Fruit fly (Drosophila melanogaster) S2 (cell line): ENCODE data around the gene Ask1.

Experiments used
- CG8478 ChIP-seq: fragments of >200 bp; optimal IDR thresholded peaks from 2 replicates; lab custom pipeline; 2018
- CTCF ChIP-seq, 2 experiments: fragments of >200 bp; optimal IDR thresholded peaks; 2 replicates each; lab custom pipeline; 2018

Gene Ask1

DNA sequence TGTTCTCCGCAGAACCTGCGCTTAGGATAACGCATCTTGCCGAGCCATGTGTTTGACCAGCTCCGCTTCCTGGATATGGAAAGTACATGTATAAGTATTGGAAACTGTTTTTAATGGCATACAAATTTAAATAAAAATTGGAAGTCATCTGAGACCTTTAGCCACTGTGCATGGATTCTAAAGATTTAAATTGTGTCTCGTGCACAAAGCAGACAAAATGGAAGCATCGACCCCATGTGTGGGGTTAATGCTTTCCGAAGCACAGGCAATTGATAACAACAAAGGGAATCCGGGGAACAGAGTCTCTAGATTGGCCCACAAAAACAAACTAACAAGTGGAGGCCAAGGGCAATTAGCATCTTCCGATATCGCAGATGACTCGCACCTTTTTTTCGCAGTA is 22.2 kb downstream of the Ask1 start:
- TF ChIP-seq CTCF (optimal IDR thresholded peaks at IDR 0.05; lab: Kevin White, UChicago), result no peak
- no peak for TF ChIP-seq CG8478 (lab: Kevin White, UChicago)

DNA sequence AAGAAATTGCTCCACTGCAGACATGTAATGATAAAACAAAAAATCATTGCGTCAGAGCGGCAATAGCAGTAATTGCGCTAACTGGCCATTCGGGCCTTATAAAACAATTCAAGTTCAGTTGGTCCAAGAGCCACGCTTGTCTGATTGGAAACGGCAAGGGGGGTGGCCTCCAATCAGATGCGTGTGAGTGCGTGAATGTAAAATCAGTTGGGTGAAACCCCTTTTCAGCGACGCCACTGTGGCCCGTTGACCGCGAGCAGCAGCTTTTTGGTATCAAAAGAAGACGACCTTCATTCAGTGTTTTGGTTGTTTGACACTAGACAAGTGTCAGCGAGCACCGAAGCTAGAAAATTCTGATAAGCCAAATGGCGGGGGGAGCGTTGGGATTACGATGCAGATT is 22.8 kb downstream of the Ask1 start:
- TF ChIP-seq CTCF (optimal IDR thresholded peaks at IDR 0.05; lab: Kevin White, UChicago) (no peak), CG8478 (lab: Kevin White, UChicago) (no peak)

DNA sequence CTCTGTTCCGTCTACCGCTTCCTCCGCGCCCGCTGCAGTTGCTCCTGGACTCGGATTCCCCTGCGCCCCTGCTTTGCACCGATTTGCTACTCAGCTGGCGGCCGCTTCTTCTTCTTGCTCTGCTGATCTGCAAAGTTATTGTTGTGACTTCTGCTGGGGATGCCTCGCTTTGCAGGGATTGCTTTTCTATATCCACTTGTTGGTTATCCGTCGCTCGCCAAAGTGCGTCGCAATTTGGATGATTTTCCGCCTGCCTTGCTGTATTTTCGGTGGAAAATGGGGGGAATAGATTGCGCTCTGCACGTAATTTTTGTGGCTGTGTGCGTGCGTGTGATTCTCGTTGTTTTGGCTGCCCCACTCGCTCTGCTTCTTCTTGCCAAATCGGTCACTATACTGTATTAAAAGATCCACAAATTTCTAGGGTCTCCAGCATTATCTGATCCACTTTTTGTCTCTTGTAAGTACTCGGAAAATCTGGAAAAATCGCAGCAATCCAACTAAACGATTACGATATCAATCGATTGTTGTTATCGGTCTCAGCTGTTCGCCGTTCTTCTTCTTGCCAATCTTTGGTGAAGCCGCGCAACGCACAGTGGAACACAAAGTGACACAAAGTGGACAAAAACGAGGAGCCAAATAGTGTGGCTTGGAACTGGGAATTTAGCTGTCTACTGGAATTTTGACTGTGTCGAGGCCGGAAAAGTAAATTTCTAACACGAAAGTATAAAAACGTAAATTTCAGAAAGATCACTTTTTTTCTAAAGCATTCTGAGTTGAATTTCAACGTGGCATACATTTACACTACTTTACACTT is 23.6 kb downstream of the Ask1 start, which contains the start of gene ClpX:
TSS of gene ClpX (minus strand) at position 764 of the 814 bp plus-strand sequence.
- TF ChIP-seq CTCF (optimal IDR thresholded peaks at IDR 0.05; lab: Kevin White, UChicago), result no peak
- no peak for TF ChIP-seq CG8478 (lab: Kevin White, UChicago)

DNA sequence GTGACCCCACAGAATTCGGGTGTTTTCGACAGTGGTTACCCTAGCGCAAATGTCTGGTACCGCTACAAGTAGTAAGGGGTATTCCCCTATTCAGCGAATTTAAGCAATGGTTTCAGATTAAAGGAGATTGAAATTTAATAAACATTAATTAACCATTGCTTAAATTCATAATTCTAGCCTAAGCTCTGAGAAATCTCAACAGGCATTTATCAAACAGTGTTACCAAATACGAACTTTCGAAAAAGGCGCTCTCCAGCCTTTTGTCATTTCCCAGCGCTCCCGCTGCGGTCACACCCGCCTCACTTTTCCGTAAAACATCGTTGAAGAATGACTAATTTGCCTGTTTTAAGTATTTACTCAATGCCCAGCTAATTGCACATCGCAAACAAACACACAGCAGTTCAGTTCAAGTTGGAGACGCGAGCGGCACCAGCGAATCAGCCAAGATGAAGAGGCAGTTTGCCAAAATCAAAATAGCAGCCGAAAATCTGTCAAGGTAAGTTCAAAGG is 25.4 kb downstream of the Ask1 start, which contains the start of the genes Surf6 and RhoGAP92B:
TSS of gene Surf6 (minus strand) at position 4 of the 509 bp plus-strand sequence.
TSS of gene RhoGAP92B (plus strand) at position 300 of the 509 bp plus-strand sequence.
- TF ChIP-seq CG8478 (lab: Kevin White, UChicago) (no peak), CTCF (optimal IDR thresholded peaks at IDR 0.05; lab: Kevin White, UChicago) (peak in 1 of 2 experiments; percentile 9)

DNA sequence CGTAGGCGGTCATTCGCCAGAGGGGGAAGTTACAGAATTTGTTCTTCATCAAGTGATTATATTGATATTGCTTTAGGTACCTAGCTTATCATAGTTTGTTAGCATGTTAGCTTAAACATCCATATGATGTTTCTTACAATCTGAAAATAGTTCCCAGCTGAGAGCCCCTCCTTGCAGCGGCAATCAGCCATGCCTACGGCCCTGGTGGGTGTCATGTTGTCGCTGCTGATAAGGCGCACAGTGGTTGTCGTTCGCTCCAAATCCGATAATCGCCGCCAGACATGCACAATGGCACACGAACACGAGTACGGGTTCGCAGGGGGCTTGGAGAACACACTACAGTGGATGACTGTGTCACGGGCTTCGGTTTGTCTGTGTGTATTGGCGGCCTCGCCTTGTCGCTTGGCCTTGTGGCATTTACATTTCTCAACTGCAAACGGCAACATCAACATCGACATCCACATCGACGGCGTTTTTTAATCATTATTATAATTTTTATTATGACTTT is 26.5 kb downstream of the Ask1 start:
- TF ChIP-seq CG8478 (lab: Kevin White, UChicago) (no peak), CTCF (optimal IDR thresholded peaks at IDR 0.05; lab: Kevin White, UChicago) (no peak)

DNA sequence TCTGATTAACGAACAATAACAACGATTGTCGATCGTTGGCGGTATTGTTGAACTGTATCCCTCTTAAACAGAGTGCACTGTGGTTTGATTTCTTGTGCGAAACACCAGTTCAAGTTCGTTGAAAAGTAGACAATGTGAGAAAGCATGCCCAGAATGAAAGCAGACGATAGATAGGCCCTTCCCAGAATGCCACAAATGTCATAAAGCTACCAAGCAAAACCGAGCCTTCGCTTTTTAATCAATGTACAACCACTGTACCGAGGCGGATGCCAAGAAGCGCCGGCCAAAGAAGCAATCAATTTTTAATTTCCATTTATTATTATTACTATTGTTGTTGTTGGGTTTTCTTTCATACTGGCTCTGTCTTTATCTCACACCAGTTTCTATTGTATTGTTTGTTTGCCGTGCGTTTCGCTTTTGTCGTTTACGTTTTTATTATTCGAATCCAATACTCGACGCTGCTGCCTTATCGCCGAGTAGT is 29.4 kb downstream of the Ask1 start:
- no peak for TF ChIP-seq CG8478 (lab: Kevin White, UChicago)
- no peak for TF ChIP-seq CTCF (optimal IDR thresholded peaks at IDR 0.05; lab: Kevin White, UChicago)

DNA sequence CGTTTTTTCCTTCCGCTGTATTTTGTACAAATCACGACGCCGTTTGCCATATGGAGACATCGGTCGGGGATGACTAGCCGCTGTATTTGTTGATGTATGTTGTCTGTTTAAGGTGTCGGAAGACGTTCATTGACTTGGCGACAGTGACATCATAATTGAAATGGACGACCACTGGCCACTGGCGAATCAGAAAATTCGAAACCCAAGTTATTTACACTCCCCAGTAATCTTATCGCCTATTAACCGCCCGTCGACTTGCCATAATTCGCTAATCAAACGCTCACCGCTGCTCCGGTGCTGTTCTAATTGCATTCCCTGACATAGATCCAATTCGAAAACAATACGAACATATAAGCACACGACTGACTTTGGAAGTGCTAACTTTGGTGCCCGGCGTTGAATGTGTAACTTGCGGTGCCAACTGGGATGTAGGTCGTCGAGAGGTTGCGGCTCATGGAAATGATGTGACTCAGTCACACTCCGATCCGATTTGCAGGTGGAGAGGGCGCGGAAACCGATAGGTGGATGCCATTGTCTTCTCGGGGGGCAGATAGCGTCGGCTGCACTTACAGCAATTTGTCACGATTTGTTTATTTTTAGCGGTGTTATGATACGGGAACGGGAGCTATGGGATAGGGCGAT is 30.1 kb downstream of the Ask1 start:
- TF ChIP-seq CTCF (optimal IDR thresholded peaks at IDR 0.05; lab: Kevin White, UChicago) (no peak), CG8478 (lab: Kevin White, UChicago) (no peak)

DNA sequence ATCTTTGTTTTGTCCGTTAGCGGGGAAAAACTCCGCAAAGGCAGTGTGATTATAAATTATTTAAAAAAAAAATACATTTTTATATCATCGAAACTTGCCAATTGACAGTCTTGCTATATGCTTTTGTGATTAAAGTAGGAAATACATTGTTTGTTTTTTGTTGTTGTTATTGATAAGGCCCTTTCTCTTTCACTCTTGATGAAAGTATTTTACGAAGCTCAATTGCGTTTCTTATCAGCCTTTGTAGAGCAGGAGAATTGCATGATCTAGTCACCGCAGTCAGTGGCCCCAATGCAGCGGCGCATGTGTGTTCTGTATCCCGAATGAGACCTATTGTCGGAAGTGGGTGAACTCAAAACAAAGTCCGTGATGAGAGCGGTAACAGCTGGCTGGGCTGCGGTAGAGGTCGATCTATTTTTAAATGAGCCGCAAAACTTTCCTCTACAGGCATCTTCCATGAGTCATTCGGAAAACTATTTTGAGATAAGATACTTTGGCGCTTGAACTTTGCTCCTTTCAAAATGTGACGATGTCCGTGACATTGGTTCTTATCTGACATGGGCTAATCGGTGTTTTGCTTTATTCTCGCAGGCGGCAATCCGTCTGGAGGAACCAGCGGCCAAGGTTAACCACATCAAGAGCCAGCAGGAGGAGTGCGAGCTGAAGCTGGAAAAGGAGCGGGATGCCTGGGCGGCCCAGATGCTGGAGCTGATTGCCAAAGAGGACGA is 30.9 kb downstream of the Ask1 start:
- TF ChIP-seq CG8478 (lab: Kevin White, UChicago), result no peak
- TF ChIP-seq CTCF (optimal IDR thresholded peaks at IDR 0.05; lab: Kevin White, UChicago), result no peak

DNA sequence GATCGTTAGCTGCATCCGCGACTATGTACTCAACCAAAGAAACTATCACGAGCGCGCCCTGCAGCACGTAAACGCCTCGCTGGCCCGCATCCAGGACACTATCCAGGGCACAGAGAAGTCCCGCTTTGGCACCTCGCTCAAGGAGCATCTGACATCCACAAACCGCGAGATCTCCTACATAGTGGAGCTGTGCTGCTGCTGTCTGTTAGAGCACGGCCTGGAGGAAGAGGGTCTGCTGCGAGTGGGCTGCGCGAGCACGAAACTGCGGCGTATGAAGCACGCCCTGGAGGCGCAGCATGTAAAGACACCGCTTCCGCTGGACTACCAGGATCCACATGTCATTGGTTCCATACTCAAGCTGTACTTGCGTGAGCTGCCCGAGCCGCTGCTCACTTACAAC is 31.5 kb downstream of the Ask1 start:
- TF ChIP-seq CG8478 (lab: Kevin White, UChicago) (no peak), CTCF (optimal IDR thresholded peaks at IDR 0.05; lab: Kevin White, UChicago) (no peak)

DNA sequence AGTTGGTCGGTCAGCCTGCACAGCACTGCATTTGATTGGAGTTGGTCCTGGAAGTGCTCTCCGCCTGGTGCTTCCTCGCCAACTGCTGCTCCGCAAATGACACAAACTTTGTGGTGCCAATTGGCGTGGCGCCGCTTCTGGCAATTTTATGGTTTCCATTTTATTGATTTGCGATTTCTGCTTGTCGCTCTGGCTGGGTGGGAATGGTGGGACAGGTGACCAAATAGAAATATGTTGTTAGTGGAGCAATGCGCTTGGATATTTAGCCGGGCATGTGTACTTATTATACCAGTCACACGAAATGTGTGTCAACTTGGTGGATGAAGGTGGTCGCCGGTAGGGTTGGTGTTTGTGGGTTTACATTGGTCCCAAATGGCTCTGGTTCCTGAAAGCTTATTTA is 35.8 kb downstream of the Ask1 start, which contains the start of the genes Xport-A and Xport-B:
TSS of gene Xport-A (minus strand) at position 101 of the 400 bp plus-strand sequence.
TSS of gene Xport-B (minus strand) at position 101 of the 400 bp plus-strand sequence.
- TF ChIP-seq CTCF (optimal IDR thresholded peaks at IDR 0.05; lab: Kevin White, UChicago) (no peak), CG8478 (lab: Kevin White, UChicago) (no peak)

DNA sequence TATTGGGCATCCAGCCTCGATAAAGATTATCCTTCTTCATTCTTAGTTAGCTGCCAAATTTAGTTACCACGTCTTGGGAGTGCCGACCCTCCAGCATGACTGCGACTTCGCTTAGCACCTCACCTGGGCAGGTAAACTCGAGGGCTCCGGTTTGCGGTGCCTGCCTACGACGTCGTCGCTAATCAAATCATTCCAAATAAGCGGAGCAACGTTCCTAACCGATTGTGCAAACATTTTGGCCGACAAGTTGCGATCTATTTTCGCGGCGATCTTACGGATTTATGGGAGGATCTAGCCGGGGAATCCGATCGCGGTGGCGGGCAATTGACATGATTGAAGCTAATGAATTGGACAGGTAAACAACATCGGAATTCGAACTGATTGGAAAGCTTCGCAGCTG is 38.2 kb downstream of the Ask1 start, which contains the start of gene CG4465:
TSS of gene CG4465 (minus strand) at position 101 of the 400 bp plus-strand sequence.
- TF ChIP-seq CG8478 (lab: Kevin White, UChicago) (no peak), CTCF (optimal IDR thresholded peaks at IDR 0.05; lab: Kevin White, UChicago) (no peak)

DNA sequence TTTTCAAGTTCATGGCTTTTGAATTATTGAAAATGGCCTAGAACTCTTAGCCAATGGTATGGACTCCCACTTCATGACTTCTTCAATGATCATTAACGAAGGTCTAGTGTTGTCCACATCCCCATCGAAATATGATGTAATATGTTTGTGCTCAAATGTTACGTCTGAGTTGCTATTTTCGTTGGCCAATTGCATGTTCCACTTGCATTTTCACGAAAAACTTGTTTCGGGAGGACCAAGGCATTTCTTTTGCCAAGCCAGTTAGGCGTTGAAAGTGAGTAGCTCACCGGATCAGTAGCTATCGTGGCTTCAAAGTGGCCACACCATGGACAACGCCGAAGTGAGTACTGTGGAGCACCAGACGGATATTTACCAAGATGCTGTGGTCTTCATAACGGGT is 38.7 kb downstream of the Ask1 start, which contains the start of gene CG4770:
TSS of gene CG4770 (plus strand) at position 301 of the 400 bp plus-strand sequence.
- TF ChIP-seq CG8478 (lab: Kevin White, UChicago) (no peak), CTCF (optimal IDR thresholded peaks at IDR 0.05; lab: Kevin White, UChicago) (no peak)

DNA sequence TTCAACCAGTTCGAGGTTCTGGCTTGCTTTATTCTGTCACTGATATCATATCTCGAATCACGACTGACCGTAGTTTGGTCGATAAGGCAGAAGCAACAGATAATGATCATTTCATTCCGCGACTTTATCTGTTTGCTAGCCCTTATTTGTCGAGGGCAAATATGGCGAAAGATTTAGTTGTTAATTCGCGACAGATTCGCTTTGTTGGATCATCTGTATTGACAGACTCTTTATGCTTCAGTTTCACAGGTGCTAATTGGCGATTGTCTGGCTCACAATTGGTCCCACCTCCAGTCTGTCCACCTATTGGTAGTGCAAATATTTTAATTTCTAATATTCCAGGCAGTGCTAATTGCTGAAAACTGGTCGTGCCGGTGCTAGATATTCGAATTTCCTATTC is 44.8 kb downstream of the Ask1 start:
- TF ChIP-seq CG8478 (lab: Kevin White, UChicago), result no peak
- no peak for TF ChIP-seq CTCF (optimal IDR thresholded peaks at IDR 0.05; lab: Kevin White, UChicago)

DNA sequence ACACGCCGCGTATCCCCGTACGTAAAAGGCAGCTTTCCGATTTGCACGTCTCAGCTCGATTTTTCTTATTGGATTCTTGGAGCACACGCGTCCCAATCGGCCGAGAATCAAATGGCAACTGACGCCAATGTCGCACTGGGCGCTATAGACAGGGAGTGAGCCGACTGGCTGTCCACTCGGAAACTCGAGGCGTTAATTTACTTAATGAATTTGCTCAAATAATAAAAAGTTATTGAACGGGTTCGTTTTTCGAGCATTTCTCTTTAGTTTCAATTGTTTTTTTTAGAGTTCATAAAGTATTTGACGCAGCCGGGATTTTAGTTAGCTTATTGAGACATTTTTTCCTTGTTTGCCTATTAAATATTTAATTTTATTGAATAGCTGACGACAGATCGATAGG is 45.8 kb downstream of the Ask1 start, which contains the start of gene CG4462:
TSS of gene CG4462 (minus strand) at position 101 of the 400 bp plus-strand sequence.
- no peak for TF ChIP-seq CG8478 (lab: Kevin White, UChicago)
- no peak for TF ChIP-seq CTCF (optimal IDR thresholded peaks at IDR 0.05; lab: Kevin White, UChicago)
